Worm (Caenorhabditis elegans) whole organism, mixed stage, embryonic: ENCODE data around the gene kcc-1.

Experiments used
- blmp-1 ChIP-seq: fragments of 150-350 bp; optimal IDR thresholded peaks from 2 replicates; lab custom pipeline; 2014; ENCODE audit warnings: missing biosample characterization, missing genetic modification characterization
- ceh-43 ChIP-seq: fragments of 200-800 bp; sonication (Bioruptor generic); optimal IDR thresholded peaks from 2 replicates; lab custom pipeline; 2018; ENCODE audit warnings: mild to moderate bottlenecking, missing genetic modification characterization, moderate library complexity, missing compliant biosample characterization
- ces-1 ChIP-seq: fragments of 150-350 bp; optimal IDR thresholded peaks from 2 replicates; lab custom pipeline; 2014; ENCODE audit warnings: missing biosample characterization, missing genetic modification reagents, missing genetic modification characterization
- elt-1 ChIP-seq: sonication (generic microtip); optimal IDR thresholded peaks from 2 replicates; lab custom pipeline; 2017; ENCODE audit warnings: missing genetic modification characterization, mild to moderate bottlenecking, missing compliant biosample characterization, antibody characterized with exemption, moderate library complexity, borderline replicate concordance; ENCODE audit not compliant: insufficient read depth
- elt-3 ChIP-seq: fragments of 150-350 bp; optimal IDR thresholded peaks from 2 replicates; lab custom pipeline; 2014; ENCODE audit warnings: missing biosample characterization, missing genetic modification characterization
- lin-32 ChIP-seq: fragments of 200-800 bp; sonication (Bioruptor generic); optimal IDR thresholded peaks from 2 replicates; lab custom pipeline; 2018; ENCODE audit warnings: mild to moderate bottlenecking, missing genetic modification characterization, missing compliant biosample characterization
- mab-5 ChIP-seq: fragments of 150-350 bp; optimal IDR thresholded peaks from 2 replicates; lab custom pipeline; 2014; ENCODE audit warnings: missing biosample characterization, missing genetic modification characterization
- nhr-28 ChIP-seq: fragments of 150-350 bp; optimal IDR thresholded peaks from 2 replicates; lab custom pipeline; 2014; ENCODE audit warnings: missing biosample characterization, missing genetic modification characterization
- nhr-76 ChIP-seq: sonication (generic microtip); optimal IDR thresholded peaks from 2 replicates; lab custom pipeline; 2017; ENCODE audit warnings: missing biosample characterization, missing genetic modification characterization
- pha-4 ChIP-seq: fragments of 150-350 bp; optimal IDR thresholded peaks from 2 replicates; lab custom pipeline; 2018; ENCODE audit warnings: missing biosample characterization, missing genetic modification reagents, missing genetic modification characterization
- sem-2 ChIP-seq: fragments of 200-800 bp; sonication (Bioruptor generic); optimal IDR thresholded peaks from 2 replicates; lab custom pipeline; 2018; ENCODE audit warnings: mild to moderate bottlenecking, missing genetic modification characterization, missing compliant biosample characterization
- snpc-4 ChIP-seq: fragments of 150-350 bp; optimal IDR thresholded peaks from 2 replicates; lab custom pipeline; 2014; ENCODE audit warnings: missing biosample characterization, missing genetic modification characterization
- unc-120 ChIP-seq: sonication (generic microtip); optimal IDR thresholded peaks from 2 replicates; lab custom pipeline; 2017; ENCODE audit warnings: missing genetic modification characterization, missing compliant biosample characterization; ENCODE audit not compliant: poor library complexity, severe bottlenecking
- ztf-11 ChIP-seq: fragments of 150-350 bp; optimal IDR thresholded peaks from 2 replicates; lab custom pipeline; 2014; ENCODE audit warnings: missing biosample characterization, missing genetic modification characterization

DNA sequence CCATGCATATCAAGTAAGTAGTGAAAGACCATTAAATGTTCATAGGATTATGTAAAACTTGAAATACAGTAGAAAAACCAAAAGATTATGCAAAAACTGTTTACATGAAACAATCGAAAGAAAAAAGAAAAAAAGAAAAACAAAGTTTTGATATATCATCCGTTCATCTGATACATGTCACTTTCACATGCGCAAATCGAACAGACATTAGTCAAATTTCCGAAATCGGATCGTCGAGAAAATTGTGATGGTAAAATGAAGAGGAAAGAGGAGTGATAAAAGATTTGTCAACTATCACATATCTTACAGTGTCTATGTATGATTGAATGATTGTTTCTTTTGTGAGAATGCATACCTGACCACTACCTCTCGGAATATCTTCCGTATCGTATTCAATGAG, 2.9 kb downstream of the kcc-1 start:
- no peak for TF ChIP-seq mab-5 (tag; lab: Kevin White, UChicago)
- no peak for TF ChIP-seq blmp-1 (tag; lab: Kevin White, UChicago)
- no peak for TF ChIP-seq pha-4 (tag; lab: Kevin White, UChicago)
- no peak for TF ChIP-seq unc-120 (tag; lab: Kevin White, UChicago)
- TF ChIP-seq ces-1 (GFP tag; lab: Kevin White, UChicago) = no peak
- no peak for TF ChIP-seq ztf-11 (tag; lab: Kevin White, UChicago)
- TF ChIP-seq snpc-4 (tag; lab: Kevin White, UChicago) = no peak
- TF ChIP-seq nhr-76 (tag; lab: Kevin White, UChicago) = no peak
- TF ChIP-seq elt-1 (tag; lab: Kevin White, UChicago) = no peak
- no peak for TF ChIP-seq nhr-28 (tag; lab: Kevin White, UChicago)
- TF ChIP-seq sem-2 (GFP tag; lab: Kevin White, UChicago) = no peak
- TF ChIP-seq lin-32 (GFP tag; lab: Kevin White, UChicago) = no peak
- no peak for TF ChIP-seq ceh-43
- no peak for TF ChIP-seq elt-3 (tag; lab: Kevin White, UChicago)
